Fruit fly (Drosophila melanogaster): ENCODE results near the gene CG5783.

The CG5783 gene

DNA sequence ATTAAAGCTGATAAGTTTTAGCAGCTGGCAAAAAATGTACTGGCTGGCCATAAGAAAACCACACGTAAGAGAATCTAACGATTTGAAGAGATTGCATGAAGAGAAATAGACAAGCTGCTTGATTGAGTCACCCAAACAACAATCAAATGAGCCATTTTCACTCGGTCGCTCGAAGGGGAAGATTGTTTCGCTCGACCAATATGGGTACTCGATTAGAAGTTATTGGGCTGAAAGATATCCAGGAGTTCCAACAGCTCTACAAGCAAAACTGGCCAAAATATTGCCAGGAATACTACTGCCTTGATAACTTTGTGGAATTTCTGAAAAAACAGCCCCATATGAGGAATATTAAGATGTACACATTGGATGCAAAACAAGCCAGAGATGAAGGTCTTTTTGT lies at the start of gene CG5783:
Gene CG5783 (plus strand): TSS at position 167 of the 400 bp plus-strand sequence.
- no peak for TF ChIP-seq CG17801 (GFP tag; optimal IDR thresholded peaks at IDR 0.05; ENCODE audit: partially characterized antibody)

DNA sequence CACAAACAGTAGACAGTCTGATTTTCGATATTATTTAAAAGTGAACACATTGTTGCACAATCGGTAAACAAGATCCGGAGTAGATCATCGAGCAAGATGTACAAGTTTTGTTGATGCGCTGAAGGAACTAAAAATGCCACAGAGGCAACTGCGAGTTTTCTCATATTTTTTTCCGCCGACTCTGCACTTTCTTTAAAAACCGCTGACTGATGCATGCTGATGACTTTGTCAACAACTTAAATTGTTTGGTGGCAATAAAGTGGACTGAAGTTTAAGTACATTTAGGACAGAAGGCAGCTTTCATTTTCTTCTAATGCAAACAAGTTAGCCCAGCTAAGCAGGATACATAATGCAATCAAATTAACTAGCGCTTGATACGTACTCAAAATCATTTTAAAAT lies 43.4 kb upstream of the CG5783 start:
- TF ChIP-seq CG17801 (GFP tag; optimal IDR thresholded peaks at IDR 0.05; ENCODE audit: partially characterized antibody) = no peak

DNA sequence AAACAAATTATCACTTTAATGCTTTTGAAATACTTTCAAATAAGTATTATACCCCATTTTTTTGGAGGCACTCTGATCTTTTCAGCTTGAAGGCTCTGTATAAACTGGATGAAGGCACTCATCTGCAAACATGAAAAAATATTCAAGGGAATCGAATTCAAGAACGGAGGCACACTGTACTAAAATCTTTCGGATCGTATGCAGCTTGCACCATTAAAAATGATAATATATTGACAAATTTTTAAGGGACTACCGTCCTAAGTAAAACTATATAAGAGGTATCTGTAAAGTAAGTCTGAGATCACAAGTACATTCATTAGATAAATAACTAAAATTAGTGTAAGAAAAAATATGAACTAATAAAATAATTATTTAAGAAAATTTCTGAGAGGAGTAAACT lies 42.8 kb upstream of the CG5783 start, which contains the start of gene CG44476:
Gene CG44476 (minus strand): TSS at position 101 of the 400 bp plus-strand sequence.
- TF ChIP-seq CG17801 (GFP tag; optimal IDR thresholded peaks at IDR 0.05; ENCODE audit: partially characterized antibody) = no peak

- TF ChIP-seq CG17801 (GFP tag; optimal IDR thresholded peaks at IDR 0.05; ENCODE audit: partially characterized antibody) = no peak
These were observed 41.6 kb upstream of the CG5783 start, which contains the start of gene CG15152 for dm6 chr2L:18114176-18114703. CG15152 (plus strand) TSS chr2L:18114547.

DNA sequence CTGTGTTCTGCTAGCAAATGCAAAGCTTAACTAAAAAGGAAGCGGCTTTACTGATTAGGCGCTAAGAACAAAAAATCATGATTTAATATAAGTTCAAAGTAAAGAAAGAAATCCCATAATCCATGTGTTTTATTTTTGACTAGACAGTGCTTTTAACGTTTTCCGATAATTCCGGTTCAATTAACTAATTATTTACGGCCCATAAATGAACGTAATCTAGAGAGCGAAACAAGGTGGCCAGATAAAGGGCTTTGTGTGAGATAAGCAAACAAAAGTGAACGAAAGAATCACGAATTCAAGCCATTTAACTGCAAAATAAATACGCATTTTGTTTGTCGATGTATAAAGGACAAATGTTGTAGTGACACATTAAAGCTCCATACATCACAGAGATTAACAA lies 40.7 kb upstream of the CG5783 start:
- TF ChIP-seq CG17801 (GFP tag; optimal IDR thresholded peaks at IDR 0.05; ENCODE audit: partially characterized antibody) = no peak

DNA sequence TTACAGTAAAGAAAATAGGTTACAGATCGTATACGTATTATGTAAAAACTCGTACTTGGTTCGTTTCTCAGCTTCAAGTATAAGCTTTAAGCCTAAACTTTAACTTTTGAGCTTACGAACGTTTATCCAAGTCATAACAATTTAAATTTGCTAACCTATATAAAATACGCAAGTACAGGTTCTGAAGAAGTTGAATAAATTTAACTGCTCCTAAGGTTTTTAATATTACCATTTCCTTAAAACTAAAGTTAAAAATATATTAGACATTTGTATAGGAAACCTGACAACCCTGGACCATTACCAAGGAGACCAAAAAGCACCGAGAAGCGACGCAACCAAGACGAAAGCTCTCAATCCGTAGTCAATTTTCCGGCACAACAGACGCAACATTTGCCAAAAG lies 36.2 kb upstream of the CG5783 start, which contains the start of gene CG5758:
Gene CG5758 (plus strand): TSS at position 353 of the 400 bp plus-strand sequence.
- TF ChIP-seq CG17801 (GFP tag; optimal IDR thresholded peaks at IDR 0.05; ENCODE audit: partially characterized antibody) = no peak

DNA sequence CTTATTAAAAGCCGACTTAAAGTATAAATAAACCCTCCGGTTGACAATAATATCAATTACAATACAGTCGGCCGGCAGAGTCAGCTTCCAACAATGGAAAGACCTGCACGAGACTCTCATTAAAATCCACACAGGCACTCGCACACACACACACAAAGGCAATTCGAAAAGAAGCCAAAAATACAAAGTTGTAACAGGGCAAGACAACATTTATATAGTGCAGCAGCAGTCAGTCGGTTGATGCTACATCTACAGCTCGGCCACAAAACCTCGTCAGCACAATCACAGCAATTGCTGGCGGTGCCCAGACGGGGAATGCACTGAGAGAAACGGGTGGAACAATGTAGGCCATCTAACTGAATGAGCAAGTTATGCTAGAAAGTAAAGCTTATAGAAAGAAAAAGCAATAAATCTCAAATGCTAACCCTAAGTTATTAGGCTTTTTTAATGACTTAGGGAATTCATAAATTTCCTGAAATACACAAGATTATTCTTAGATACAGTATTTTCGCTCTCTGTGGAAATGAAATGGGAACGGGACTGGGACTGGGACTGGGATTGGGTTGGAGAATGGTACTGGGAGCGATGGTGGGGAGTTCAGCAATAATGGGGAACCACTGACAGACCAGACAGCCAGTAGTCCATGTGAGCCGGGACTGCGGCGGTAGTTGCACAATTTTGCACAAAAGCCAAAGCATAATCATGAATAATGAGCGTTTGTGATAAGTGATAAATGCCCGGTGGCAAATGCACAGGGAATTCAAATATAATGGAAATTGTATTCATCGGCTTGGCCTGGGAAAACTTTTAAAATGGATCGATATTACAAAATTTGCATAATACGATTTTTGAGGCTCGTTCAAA lies 34.2 kb upstream of the CG5783 start:
- peak; percentile 49 for TF ChIP-seq CG17801 (GFP tag; optimal IDR thresholded peaks at IDR 0.05; ENCODE audit: partially characterized antibody)

- no peak for TF ChIP-seq CG17801 (GFP tag; optimal IDR thresholded peaks at IDR 0.05; ENCODE audit: partially characterized antibody)
These were observed 33.7 kb upstream of the CG5783 start for dm6 chr2L:18122231-18122551.

DNA sequence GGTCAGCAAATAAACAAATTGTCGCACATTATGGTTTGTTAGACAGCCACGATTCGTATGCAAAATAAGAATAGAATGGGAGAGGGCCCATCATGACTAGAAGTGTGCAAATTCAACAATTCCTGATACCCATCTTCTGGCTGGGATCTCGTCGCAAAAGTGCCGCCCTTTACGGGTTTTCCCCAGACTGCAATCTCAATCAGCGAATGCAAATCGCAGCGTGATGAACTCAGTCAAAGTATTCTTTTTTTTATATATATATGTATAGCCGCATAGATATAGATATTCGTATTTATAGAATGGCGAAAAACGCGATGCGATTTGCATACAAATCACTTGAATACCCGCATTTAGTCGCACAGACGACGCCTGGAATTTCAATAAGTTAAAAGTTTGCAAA lies 32.9 kb upstream of the CG5783 start:
- no peak for TF ChIP-seq CG17801 (GFP tag; optimal IDR thresholded peaks at IDR 0.05; ENCODE audit: partially characterized antibody)

- TF ChIP-seq CG17801 (GFP tag; optimal IDR thresholded peaks at IDR 0.05; ENCODE audit: partially characterized antibody) = no peak
These were observed 30.2 kb upstream of the CG5783 start, which contains the start of gene Grl36b for dm6 chr2L:18125649-18126048. Grl36b (minus strand) TSS chr2L:18125749.

- no peak for TF ChIP-seq CG17801 (GFP tag; optimal IDR thresholded peaks at IDR 0.05; ENCODE audit: partially characterized antibody)
These were observed 21.2 kb upstream of the CG5783 start for dm6 chr2L:18134615-18135014.

DNA sequence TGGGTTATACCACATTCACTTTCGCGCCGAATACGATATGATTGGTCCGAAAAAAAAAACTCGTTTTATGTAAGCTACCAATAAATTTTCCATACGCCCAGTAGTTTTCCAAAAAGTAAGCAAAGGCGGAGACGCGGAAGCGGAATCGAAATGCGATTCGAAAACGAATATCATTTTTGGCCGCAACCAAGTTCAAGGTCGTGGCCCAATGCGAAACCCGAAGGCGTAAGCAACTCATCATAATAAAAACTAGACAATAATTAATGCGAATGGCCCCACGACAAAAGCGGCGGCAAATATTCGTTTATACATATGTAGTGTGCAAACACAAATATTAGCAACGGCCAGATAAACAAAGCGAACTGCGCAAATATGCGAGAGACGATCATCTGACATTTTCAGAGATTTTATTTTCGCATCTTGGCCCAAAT lies 19.4 kb upstream of the CG5783 start:
- no peak for TF ChIP-seq CG17801 (GFP tag; optimal IDR thresholded peaks at IDR 0.05; ENCODE audit: partially characterized antibody)

DNA sequence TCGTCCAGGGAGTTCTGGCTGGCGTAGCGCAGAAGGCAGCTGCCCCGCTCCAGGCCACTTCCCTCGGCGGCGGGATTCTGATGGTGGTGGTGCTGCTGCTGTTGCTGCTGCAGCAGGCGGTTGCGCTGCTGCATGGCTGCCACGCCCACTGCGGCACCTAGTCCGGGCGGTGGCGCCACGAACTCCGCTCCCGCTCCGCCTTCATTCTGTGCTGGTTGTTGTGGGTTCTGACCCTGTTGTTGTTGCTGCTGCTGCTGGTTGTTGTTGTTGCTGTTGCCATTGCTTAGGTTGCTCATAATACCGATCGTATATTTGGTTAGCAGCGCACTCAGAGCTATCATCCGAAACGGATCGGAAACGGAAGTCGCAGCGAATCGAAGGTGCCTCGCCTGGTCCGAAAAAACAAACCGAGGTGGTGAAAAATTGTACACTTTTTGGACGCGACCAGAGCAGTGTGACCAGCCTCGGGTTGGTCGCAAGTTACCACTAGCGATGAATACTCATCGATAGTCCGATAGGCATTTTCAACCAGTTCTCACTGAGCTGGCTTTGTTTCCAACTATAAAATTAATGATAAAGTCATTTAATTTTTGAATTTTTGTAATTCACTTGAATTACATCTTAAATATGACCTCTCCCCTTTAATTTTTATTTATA lies 18.1 kb upstream of the CG5783 start, which contains the start of gene kel:
Gene kel (minus strand): TSS at position 493 of the 657 bp plus-strand sequence.
- TF ChIP-seq CG17801 (GFP tag; optimal IDR thresholded peaks at IDR 0.05; ENCODE audit: partially characterized antibody) = peak; percentile 63

- no peak for TF ChIP-seq CG17801 (GFP tag; optimal IDR thresholded peaks at IDR 0.05; ENCODE audit: partially characterized antibody)
These were observed 15.3 kb upstream of the CG5783 start for dm6 chr2L:18140544-18140943.

- TF ChIP-seq CG17801 (GFP tag; optimal IDR thresholded peaks at IDR 0.05; ENCODE audit: partially characterized antibody) = no peak
These were observed 14.1 kb upstream of the CG5783 start for dm6 chr2L:18141471-18142345.
